Worm (Caenorhabditis elegans): ENCODE measurements around the gene tbc-2.

DNA sequence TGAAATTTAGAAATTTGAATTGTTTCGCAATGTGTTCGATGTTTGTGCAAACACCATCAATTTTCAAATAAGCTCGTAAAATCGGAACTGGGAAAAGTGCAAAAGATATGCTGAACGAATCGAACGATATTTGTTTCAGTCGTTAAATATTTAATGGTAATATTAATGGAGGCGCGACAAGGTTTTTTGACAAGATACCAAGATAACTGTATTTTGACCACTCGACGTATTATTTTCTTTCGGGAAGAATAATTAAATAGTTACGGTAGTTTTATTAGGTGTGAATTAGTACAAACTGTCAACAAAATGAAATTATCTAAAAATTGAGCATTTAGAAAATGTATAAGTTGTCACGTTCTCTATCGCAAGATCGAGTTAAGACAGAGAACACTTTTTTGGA is 23.0 kb downstream of the tbc-2 start:
- TF ChIP-seq zag-1 (tag; optimal IDR thresholded peaks at IDR 0.05) (no peak), lin-15B (tag; optimal IDR thresholded peaks at IDR 0.05) (no peak), unc-39 (tag; optimal IDR thresholded peaks at IDR 0.05) (no peak), sea-2 (GFP tag; optimal IDR thresholded peaks at IDR 0.05) (no peak), nhr-12 (tag; optimal IDR thresholded peaks at IDR 0.05) (no peak), nhr-25 (tag; optimal IDR thresholded peaks at IDR 0.05) (no peak)

Measured in whole organism, L3 larva.